Fruit fly (Drosophila melanogaster) whole organism, embryonic: ENCODE results near the gene CG5043.

Source experiments
- Aef1 ChIP-seq: fragments of 200-800 bp; sonication (Bioruptor generic); IDR thresholded peaks from 3 replicates; pipeline ENCODE4 v1.3.6; 2022; ENCODE audit warnings: missing biosample characterization, missing genetic modification characterization
- Bgb ChIP-seq: fragments of 200-800 bp; sonication (Bioruptor generic); IDR thresholded peaks from 2 replicates; pipeline ENCODE4 v1.3.6; 2022; ENCODE audit warnings: missing biosample characterization, missing genetic modification characterization; ENCODE audit not compliant: partially characterized antibody
- CG10209 ChIP-seq: fragments of 200-800 bp; sonication (Bioruptor generic); optimal IDR thresholded peaks from 3 replicates; lab custom pipeline; 2017; ENCODE audit warnings: missing biosample characterization, mild to moderate bottlenecking, missing genetic modification characterization, missing genetic modification reagents
- CG10366 ChIP-seq: fragments of 200-800 bp; sonication (Bioruptor generic); IDR thresholded peaks from 2 replicates; pipeline ENCODE4 v1.3.6; 2022; ENCODE audit warnings: missing biosample characterization, missing genetic modification characterization
- CG10431 ChIP-seq: fragments of 200-800 bp; sonication (Bioruptor generic); optimal IDR thresholded peaks from 3 replicates; lab custom pipeline; 2018; ENCODE audit warnings: missing biosample characterization, mild to moderate bottlenecking, missing genetic modification characterization
- CG11695 ChIP-seq: fragments of 200-800 bp; sonication (Bioruptor generic); IDR thresholded peaks from 3 replicates; pipeline ENCODE4 v1.3.6; 2022; ENCODE audit warnings: missing biosample characterization, missing genetic modification characterization
- CG13424 ChIP-seq: fragments of 200-800 bp; sonication (Bioruptor generic); optimal IDR thresholded peaks from 2 replicates; lab custom pipeline; 2019; ENCODE audit warnings: missing biosample characterization, mild to moderate bottlenecking, missing genetic modification characterization, moderate library complexity
- CG13624 ChIP-seq: fragments of 200-800 bp; sonication (Bioruptor generic); optimal IDR thresholded peaks from 2 replicates; lab custom pipeline; 2016; ENCODE audit warnings: missing biosample characterization, missing genetic modification characterization
- CG14050 ChIP-seq: fragments of 200-800 bp; sonication (Bioruptor generic); IDR thresholded peaks from 3 replicates; pipeline ENCODE4 v1.3.6; 2022; ENCODE audit warnings: missing biosample characterization, missing genetic modification characterization
- CG14965 ChIP-seq: fragments of 200-800 bp; sonication (Bioruptor generic); optimal IDR thresholded peaks from 2 replicates; lab custom pipeline; 2016; ENCODE audit warnings: missing biosample characterization, missing genetic modification characterization, borderline replicate concordance
- CG16815 ChIP-seq: fragments of 200-800 bp; sonication (Bioruptor generic); optimal IDR thresholded peaks from 3 replicates; lab custom pipeline; 2017; ENCODE audit warnings: missing biosample characterization, mild to moderate bottlenecking, missing genetic modification characterization
- CG18262 ChIP-seq: fragments of 200-800 bp; optimal IDR thresholded peaks from 3 replicates; lab custom pipeline; 2019; ENCODE audit warnings: missing biosample characterization, mild to moderate bottlenecking, missing genetic modification characterization, moderate library complexity
- CG2875 ChIP-seq: fragments of 200-800 bp; sonication (Bioruptor generic); optimal IDR thresholded peaks from 2 replicates; lab custom pipeline; 2017; ENCODE audit warnings: missing biosample characterization, mild to moderate bottlenecking, missing genetic modification characterization, missing genetic modification reagents
- CG30020 ChIP-seq: fragments of 200-800 bp; optimal IDR thresholded peaks from 2 replicates; lab custom pipeline; 2019; ENCODE audit warnings: missing biosample characterization, mild to moderate bottlenecking, missing genetic modification characterization, moderate library complexity
- CG31365 ChIP-seq: fragments of 200-800 bp; sonication (Bioruptor generic); optimal IDR thresholded peaks from 2 replicates; lab custom pipeline; 2018; ENCODE audit warnings: missing biosample characterization, mild to moderate bottlenecking, missing genetic modification characterization
- CG3995 ChIP-seq: fragments of 200-800 bp; sonication (Bioruptor generic); optimal IDR thresholded peaks from 3 replicates; lab custom pipeline; 2016; ENCODE audit warnings: missing biosample characterization, missing genetic modification characterization
- CG4617 ChIP-seq: fragments of 200-800 bp; sonication (Bioruptor generic); optimal IDR thresholded peaks from 3 replicates; lab custom pipeline; 2016; ENCODE audit warnings: missing biosample characterization, missing genetic modification characterization, borderline replicate concordance
- CG9876 ChIP-seq: fragments of 200-800 bp; sonication (Bioruptor generic); optimal IDR thresholded peaks from 2 replicates; lab custom pipeline; 2016; ENCODE audit warnings: missing biosample characterization, missing genetic modification characterization
- CHES-1-like ChIP-seq: fragments of 200-800 bp; sonication (Bioruptor generic); optimal IDR thresholded peaks from 2 replicates; lab custom pipeline; 2016; ENCODE audit warnings: missing biosample characterization, missing genetic modification characterization
- Doc3 ChIP-seq: fragments of 200-800 bp; sonication (Bioruptor generic); IDR thresholded peaks from 3 replicates; pipeline ENCODE4 v1.3.6; 2022; ENCODE audit warnings: missing biosample characterization, missing genetic modification characterization; ENCODE audit not compliant: partially characterized antibody
- E2f2 ChIP-seq: fragments of 200-800 bp; sonication (Bioruptor generic); IDR thresholded peaks from 2 replicates; pipeline ENCODE4 v1.3.6; 2022; ENCODE audit warnings: missing biosample characterization, missing genetic modification characterization
- HLH3B ChIP-seq: fragments of 200-800 bp; sonication (Bioruptor generic); IDR thresholded peaks from 2 replicates; pipeline ENCODE4 v1.3.6; 2022; ENCODE audit warnings: missing biosample characterization, missing genetic modification characterization
- HmgD ChIP-seq: fragments of 200-800 bp; sonication (Bioruptor generic); optimal IDR thresholded peaks from 3 replicates; lab custom pipeline; 2016; ENCODE audit warnings: missing biosample characterization, missing genetic modification characterization
- Jarid2 ChIP-seq: fragments of 200-800 bp; sonication (Bioruptor generic); optimal IDR thresholded peaks from 3 replicates; lab custom pipeline; 2017; ENCODE audit warnings: mild to moderate bottlenecking, missing biosample characterization, missing genetic modification reagents, missing genetic modification characterization
- MBD-R2 ChIP-seq: fragments of 200-800 bp; sonication (Bioruptor generic); IDR thresholded peaks from 2 replicates; pipeline ENCODE4 v1.3.6; 2022; ENCODE audit warnings: missing biosample characterization, missing genetic modification characterization
- MTF-1 ChIP-seq: fragments of 200-800 bp; sonication (Bioruptor generic); optimal IDR thresholded peaks from 2 replicates; lab custom pipeline; 2018; ENCODE audit warnings: missing biosample characterization, mild to moderate bottlenecking, missing genetic modification characterization, borderline replicate concordance
- Mad ChIP-seq: fragments of 200-800 bp; sonication (Bioruptor generic); optimal IDR thresholded peaks from 2 replicates; lab custom pipeline; 2016; ENCODE audit warnings: missing biosample characterization, missing genetic modification characterization
- Max ChIP-seq: fragments of 200-800 bp; sonication (Bioruptor generic); optimal IDR thresholded peaks from 2 replicates; lab custom pipeline; 2016; ENCODE audit warnings: missing biosample characterization, mild to moderate bottlenecking, missing genetic modification characterization
- Nf-YC ChIP-seq: fragments of 200-800 bp; optimal IDR thresholded peaks from 3 replicates; lab custom pipeline; 2019; ENCODE audit warnings: missing biosample characterization, mild to moderate bottlenecking, missing genetic modification characterization, moderate library complexity
- Oaz ChIP-seq: fragments of 200-800 bp; sonication (Bioruptor generic); IDR thresholded peaks from 2 replicates; pipeline ENCODE4 v1.3.6; 2022; ENCODE audit warnings: missing biosample characterization, missing genetic modification characterization
- Opbp ChIP-seq: fragments of 200-800 bp; sonication (Bioruptor generic); IDR thresholded peaks from 3 replicates; pipeline ENCODE4 v1.3.6; 2022; ENCODE audit warnings: missing biosample characterization, missing genetic modification characterization; ENCODE audit not compliant: partially characterized antibody
- Ravus ChIP-seq: fragments of 200-800 bp; sonication (Bioruptor generic); IDR thresholded peaks from 2 replicates; pipeline ENCODE4 v1.3.6; 2022; ENCODE audit warnings: missing biosample characterization, missing genetic modification characterization
- Stat92E ChIP-seq, 3 experiments: fragments of >200 bp in 2 of 3; fragments of 200-800 bp in 1 of 3; sonication (Bioruptor generic) in 1 of 3; optimal IDR thresholded peaks; 2 replicates each; lab custom pipeline; 2017 to 2019; ENCODE audit warnings: missing biosample characterization in 3 of 3, missing genetic modification characterization in 3 of 3, mild to moderate bottlenecking in 1 of 3, moderate library complexity in 1 of 3
- Taf1 ChIP-seq: fragments of 200-800 bp; sonication (Bioruptor generic); IDR thresholded peaks from 2 replicates; pipeline ENCODE4 v1.3.6; 2022; ENCODE audit warnings: missing biosample characterization, missing genetic modification characterization
- ab ChIP-seq: fragments of 200-800 bp; sonication (Bioruptor generic); optimal IDR thresholded peaks from 2 replicates; lab custom pipeline; 2016; ENCODE audit warnings: missing biosample characterization, missing genetic modification characterization
- amos ChIP-seq: fragments of 200-800 bp; sonication (Bioruptor generic); IDR thresholded peaks from 2 replicates; pipeline ENCODE4 v1.3.6; 2022; ENCODE audit warnings: missing biosample characterization, missing genetic modification characterization; ENCODE audit not compliant: partially characterized antibody
- chinmo ChIP-seq: fragments of 200-800 bp; sonication (Bioruptor generic); IDR thresholded peaks from 4 replicates; pipeline ENCODE4 v1.3.6; 2022; ENCODE audit warnings: missing biosample characterization, missing genetic modification characterization; ENCODE audit not compliant: partially characterized antibody
- chm ChIP-seq: fragments of 200-800 bp; sonication (Bioruptor generic); IDR thresholded peaks from 2 replicates; pipeline ENCODE4 v1.3.6; 2022; ENCODE audit warnings: missing biosample characterization, missing genetic modification characterization
- crp ChIP-seq, 2 experiments: fragments of 200-800 bp; sonication (Bioruptor generic); optimal IDR thresholded peaks; 2 replicates in 1 of 2; 3 replicates in 1 of 2; lab custom pipeline; 2017; ENCODE audit warnings: missing biosample characterization in 2 of 2, missing genetic modification characterization in 2 of 2, mild to moderate bottlenecking in 1 of 2, moderate library complexity in 1 of 2
- fru ChIP-seq: fragments of >200 bp; optimal IDR thresholded peaks from 2 replicates; lab custom pipeline; 2017
- gce ChIP-seq: fragments of 200-800 bp; sonication (Bioruptor generic); IDR thresholded peaks from 3 replicates; pipeline ENCODE4 v1.3.6; 2022; ENCODE audit warnings: missing biosample characterization, missing genetic modification characterization
- gro ChIP-seq: fragments of 200-800 bp; sonication (Bioruptor generic); optimal IDR thresholded peaks from 2 replicates; lab custom pipeline; 2016; ENCODE audit warnings: missing biosample characterization, missing genetic modification characterization
- hbn ChIP-seq: fragments of 200-800 bp; sonication (Bioruptor generic); IDR thresholded peaks from 2 replicates; pipeline ENCODE4 v1.3.6; 2022; ENCODE audit warnings: missing biosample characterization, missing genetic modification characterization; ENCODE audit not compliant: partially characterized antibody
- hth ChIP-seq: fragments of >200 bp; optimal IDR thresholded peaks from 2 replicates; lab custom pipeline; 2017; ENCODE audit warnings: inconsistent platforms
- jumu ChIP-seq: fragments of 200-800 bp; sonication (Bioruptor generic); optimal IDR thresholded peaks from 3 replicates; lab custom pipeline; 2016; ENCODE audit warnings: missing biosample characterization, missing genetic modification characterization
- peb ChIP-seq: fragments of 200-800 bp; sonication (Bioruptor generic); IDR thresholded peaks from 2 replicates; pipeline ENCODE4 v1.3.6; 2022; ENCODE audit warnings: missing biosample characterization, missing genetic modification characterization
- slou ChIP-seq: fragments of 200-800 bp; sonication (Bioruptor generic); optimal IDR thresholded peaks from 3 replicates; lab custom pipeline; 2016; ENCODE audit warnings: missing biosample characterization, missing genetic modification characterization
- so ChIP-seq: fragments of 200-800 bp; sonication (Bioruptor generic); IDR thresholded peaks from 3 replicates; pipeline ENCODE4 v1.3.6; 2022; ENCODE audit warnings: missing biosample characterization, missing genetic modification characterization
- sob ChIP-seq: fragments of 200-800 bp; sonication (Bioruptor generic); IDR thresholded peaks from 2 replicates; pipeline ENCODE4 v1.3.6; 2022; ENCODE audit warnings: missing biosample characterization, missing genetic modification characterization
- ssp ChIP-seq: fragments of 200-800 bp; sonication (Bioruptor generic); IDR thresholded peaks from 2 replicates; pipeline ENCODE4 v1.3.6; 2022; ENCODE audit warnings: missing biosample characterization, missing genetic modification characterization
- trh ChIP-seq: fragments of 200-800 bp; sonication (Bioruptor generic); optimal IDR thresholded peaks from 2 replicates; lab custom pipeline; 2016; ENCODE audit warnings: missing biosample characterization, missing genetic modification characterization
- zf30C ChIP-seq: fragments of 200-800 bp; sonication (Bioruptor generic); optimal IDR thresholded peaks from 3 replicates; lab custom pipeline; 2018; ENCODE audit warnings: missing biosample characterization, mild to moderate bottlenecking, missing genetic modification characterization

Gene CG5043

dm6 chr2L:17477710-17478109 is 44.0 kb downstream of the CG5043 start, which contains the start of gene cass (continued):
- no peak for TF ChIP-seq CG9876
- TF ChIP-seq MBD-R2, result peak; percentile 72
- TF ChIP-seq CG18262, result peak; percentile 13
- no peak for TF ChIP-seq CHES-1-like (GFP tag; lab: Kevin White, UChicago)
- TF ChIP-seq CG11695, result no peak
- TF ChIP-seq CG30020 (tag; lab: Kevin White, UChicago), result peak; percentile 59
- peak; percentile 88 for TF ChIP-seq CG3995 (GFP tag; lab: Kevin White, UChicago)
- peak; percentile 87 for TF ChIP-seq Doc3
- TF ChIP-seq CG13624 (GFP tag; lab: Kevin White, UChicago), result no peak
- TF ChIP-seq Stat92E (GFP tag; optimal IDR thresholded peaks at IDR 0.05; lab: Kevin White, UChicago), result peak in 1 of 3 experiments; percentile 16
- TF ChIP-seq ab (GFP tag; lab: Kevin White, UChicago), result no peak
- peak in 1 of 2 experiments; percentile 54 for TF ChIP-seq crp (GFP tag; optimal IDR thresholded peaks at IDR 0.05; lab: Kevin White, UChicago)
- TF ChIP-seq CG2875 (GFP tag; lab: Kevin White, UChicago), result no peak
- TF ChIP-seq Taf1 (GFP tag; lab: Robert Waterston, UW), result no peak
- peak; percentile 15 for TF ChIP-seq gro (GFP tag; lab: Kevin White, UChicago)
- no peak for TF ChIP-seq hth
- TF ChIP-seq Bgb (GFP tag; lab: Robert Waterston, UW), result peak; percentile 94
- no peak for TF ChIP-seq Ravus (GFP tag; lab: Robert Waterston, UW)
- TF ChIP-seq amos (GFP tag; lab: Robert Waterston, UW), result peak; percentile 95
- peak; percentile 84 for TF ChIP-seq hbn
- TF ChIP-seq MTF-1 (GFP tag; lab: Kevin White, UChicago), result no peak
- TF ChIP-seq peb (GFP tag; lab: Robert Waterston, UW), result no peak
- no peak for TF ChIP-seq jumu
- TF ChIP-seq chm (GFP tag; lab: Robert Waterston, UW), result no peak
- no peak for TF ChIP-seq fru (lab: Kevin White, UChicago)
- no peak for TF ChIP-seq CG16815 (GFP tag; lab: Kevin White, UChicago)
- TF ChIP-seq CG10431 (GFP tag; lab: Kevin White, UChicago), result no peak
- peak; percentile 18 for TF ChIP-seq HmgD (GFP tag; lab: Kevin White, UChicago)
- TF ChIP-seq CG14965 (GFP tag; lab: Kevin White, UChicago), result no peak
- no peak for TF ChIP-seq gce (GFP tag; lab: Robert Waterston, UW)
- TF ChIP-seq Nf-YC (tag; lab: Kevin White, UChicago), result no peak
- no peak for TF ChIP-seq Jarid2 (GFP tag; lab: Kevin White, UChicago)
- peak; percentile 4 for TF ChIP-seq Max (GFP tag; lab: Kevin White, UChicago)
- peak; percentile 71 for TF ChIP-seq E2f2
- peak; percentile 69 for TF ChIP-seq CG4617 (GFP tag; lab: Kevin White, UChicago)
- no peak for TF ChIP-seq CG31365 (tag; lab: Kevin White, UChicago)
- TF ChIP-seq sob (GFP tag; lab: Robert Waterston, UW), result no peak
- TF ChIP-seq ssp, result no peak
- TF ChIP-seq Aef1 (GFP tag; lab: Robert Waterston, UW), result no peak
- TF ChIP-seq Opbp (GFP tag; lab: Robert Waterston, UW), result peak; percentile 94
- no peak for TF ChIP-seq Mad (GFP tag; lab: Kevin White, UChicago)
- TF ChIP-seq CG14050 (GFP tag; lab: Robert Waterston, UW), result no peak
- TF ChIP-seq so (GFP tag; lab: Robert Waterston, UW), result no peak
- TF ChIP-seq CG13424 (tag; lab: Kevin White, UChicago), result no peak
- no peak for TF ChIP-seq CG10366 (GFP tag; lab: Robert Waterston, UW)
- TF ChIP-seq HLH3B (GFP tag; lab: Robert Waterston, UW), result no peak
- TF ChIP-seq CG10209, result no peak
- no peak for TF ChIP-seq slou (GFP tag; lab: Kevin White, UChicago)
- TF ChIP-seq zf30C (GFP tag; lab: Kevin White, UChicago), result no peak
- TF ChIP-seq chinmo, result peak; percentile 76; the same call in 1 of the 4 replicates
- TF ChIP-seq Oaz (GFP tag; lab: Robert Waterston, UW), result no peak
- no peak for TF ChIP-seq trh (GFP tag; lab: Kevin White, UChicago)
